Worm (Caenorhabditis elegans) whole organism, L3 larva: ENCODE results near the gene Y32F6B.1.
A peak's percentile ranks its signal among the peaks of the same experiment; 100 is the strongest.

Experiments used
- R02D3.7 ChIP-seq: fragments of 150-350 bp; optimal IDR thresholded peaks from 2 replicates; lab custom pipeline; 2014; ENCODE audit warnings: missing biosample characterization, missing genetic modification characterization
- ZK546.5 ChIP-seq: sonication (generic microtip); optimal IDR thresholded peaks from 2 replicates; lab custom pipeline; 2017; ENCODE audit warnings: missing biosample characterization, missing genetic modification characterization
- aly-2 ChIP-seq: fragments of 150-350 bp; optimal IDR thresholded peaks from 2 replicates; lab custom pipeline; 2014; ENCODE audit warnings: missing biosample characterization, missing genetic modification characterization
- ama-1 ChIP-seq: fragments of 150-350 bp; optimal IDR thresholded peaks from 2 replicates; lab custom pipeline; 2018
- ceh-16 ChIP-seq: sonication (generic microtip); optimal IDR thresholded peaks from 2 replicates; lab custom pipeline; 2017; ENCODE audit warnings: missing biosample characterization, missing genetic modification characterization
- ceh-28 ChIP-seq: fragments of 150-350 bp; optimal IDR thresholded peaks from 2 replicates; lab custom pipeline; 2014; ENCODE audit warnings: missing biosample characterization, missing genetic modification reagents, missing genetic modification characterization
- ceh-9 ChIP-seq: sonication (generic microtip); optimal IDR thresholded peaks from 2 replicates; lab custom pipeline; 2018; ENCODE audit warnings: missing biosample characterization, missing genetic modification characterization
- daf-12 ChIP-seq: fragments of 150-350 bp; optimal IDR thresholded peaks from 2 replicates; lab custom pipeline; 2014; ENCODE audit warnings: missing biosample characterization, missing genetic modification reagents, missing genetic modification characterization
- egl-27 ChIP-seq: sonication (generic microtip); optimal IDR thresholded peaks from 4 replicates; lab custom pipeline; 2017; ENCODE audit warnings: missing biosample characterization, missing genetic modification reagents, missing genetic modification characterization
- egl-5 ChIP-seq: fragments of 150-350 bp; optimal IDR thresholded peaks from 2 replicates; lab custom pipeline; 2017; ENCODE audit warnings: missing biosample characterization, missing genetic modification reagents, missing genetic modification characterization, inconsistent platforms
- elt-3 ChIP-seq, 3 experiments: fragments of 150-350 bp in 1 of 3; sonication (generic microtip) in 2 of 3; optimal IDR thresholded peaks; 2 replicates in 2 of 3; 4 replicates in 1 of 3; lab custom pipeline; 2014 to 2017; ENCODE audit warnings: missing biosample characterization in 3 of 3, missing genetic modification characterization in 3 of 3
- eor-1 ChIP-seq, 2 experiments: fragments of 150-350 bp; optimal IDR thresholded peaks; 2 replicates each; lab custom pipeline; 2014 to 2018; ENCODE audit warnings: missing biosample characterization in 2 of 2, missing genetic modification characterization in 2 of 2
- fkh-10 ChIP-seq: sonication (generic microtip); optimal IDR thresholded peaks from 2 replicates; lab custom pipeline; 2017; ENCODE audit warnings: missing biosample characterization, missing genetic modification reagents, missing genetic modification characterization
- fkh-2 ChIP-seq: fragments of 150-350 bp; optimal IDR thresholded peaks from 2 replicates; lab custom pipeline; 2014; ENCODE audit warnings: missing biosample characterization, missing genetic modification reagents, missing genetic modification characterization
- hmg-11 ChIP-seq: sonication (generic microtip); optimal IDR thresholded peaks from 2 replicates; lab custom pipeline; 2016; ENCODE audit warnings: missing genetic modification characterization, missing compliant biosample characterization
- lin-15B ChIP-seq: fragments of 150-350 bp; optimal IDR thresholded peaks from 2 replicates; lab custom pipeline; 2014; ENCODE audit warnings: missing biosample characterization, missing genetic modification characterization
- lin-39 ChIP-seq: fragments of 150-350 bp; optimal IDR thresholded peaks from 2 replicates; lab custom pipeline; 2018; ENCODE audit warnings: missing biosample characterization, missing genetic modification reagents, missing genetic modification characterization
- lsy-12 ChIP-seq: sonication (generic microtip); optimal IDR thresholded peaks from 2 replicates; lab custom pipeline; 2016; ENCODE audit warnings: mild to moderate bottlenecking, missing genetic modification characterization, missing compliant biosample characterization
- mml-1 ChIP-seq: fragments of 150-350 bp; sonication (generic microtip); optimal IDR thresholded peaks from 3 replicates; lab custom pipeline; 2014; ENCODE audit warnings: missing biosample characterization, missing genetic modification characterization
- nfya-1 ChIP-seq: sonication (generic microtip); optimal IDR thresholded peaks from 2 replicates; lab custom pipeline; 2017; ENCODE audit warnings: missing genetic modification characterization, mild to moderate bottlenecking, missing compliant biosample characterization, antibody characterized with exemption, moderate library complexity; ENCODE audit not compliant: insufficient read depth
- nhr-12 ChIP-seq: fragments of 150-350 bp; optimal IDR thresholded peaks from 2 replicates; lab custom pipeline; 2014; ENCODE audit warnings: missing biosample characterization, missing genetic modification characterization
- nhr-237 ChIP-seq: fragments of 150-350 bp; optimal IDR thresholded peaks from 2 replicates; lab custom pipeline; 2014; ENCODE audit warnings: missing biosample characterization, missing genetic modification characterization
- nhr-25 ChIP-seq: sonication (generic microtip); optimal IDR thresholded peaks from 2 replicates; lab custom pipeline; 2017; ENCODE audit warnings: missing biosample characterization, missing genetic modification characterization
- nhr-28 ChIP-seq: fragments of 150-350 bp; optimal IDR thresholded peaks from 2 replicates; lab custom pipeline; 2014; ENCODE audit warnings: missing biosample characterization, missing genetic modification characterization
- nhr-43 ChIP-seq: sonication (generic microtip); optimal IDR thresholded peaks from 2 replicates; lab custom pipeline; 2016; ENCODE audit warnings: mild to moderate bottlenecking, missing genetic modification characterization, missing compliant biosample characterization; ENCODE audit not compliant: poor library complexity, severe bottlenecking
- nhr-67 ChIP-seq: fragments of 150-350 bp; optimal IDR thresholded peaks from 2 replicates; lab custom pipeline; 2014; ENCODE audit warnings: missing biosample characterization, missing genetic modification characterization
- pqm-1 ChIP-seq: fragments of 150-350 bp; optimal IDR thresholded peaks from 2 replicates; lab custom pipeline; 2017; ENCODE audit warnings: missing biosample characterization, missing genetic modification characterization, inconsistent platforms
- skn-1 ChIP-seq: fragments of 150-350 bp; optimal IDR thresholded peaks from 2 replicates; lab custom pipeline; 2014; ENCODE audit warnings: missing biosample characterization, missing genetic modification characterization
- snpc-4 ChIP-seq: fragments of 150-350 bp; optimal IDR thresholded peaks from 2 replicates; lab custom pipeline; 2014; ENCODE audit warnings: missing biosample characterization, missing genetic modification characterization
- tbx-2 ChIP-seq: sonication (generic microtip); optimal IDR thresholded peaks from 2 replicates; lab custom pipeline; 2016; ENCODE audit warnings: mild to moderate bottlenecking, missing genetic modification characterization, missing compliant biosample characterization
- unc-39 ChIP-seq: sonication (generic microtip); optimal IDR thresholded peaks from 4 replicates; lab custom pipeline; 2017; ENCODE audit warnings: missing biosample characterization, missing genetic modification characterization
- unc-62 ChIP-seq: fragments of 150-350 bp; sonication (generic microtip); optimal IDR thresholded peaks from 4 replicates; lab custom pipeline; 2014; ENCODE audit warnings: missing biosample characterization, missing genetic modification reagents, missing genetic modification characterization
- zag-1 ChIP-seq: fragments of 150-350 bp; optimal IDR thresholded peaks from 2 replicates; lab custom pipeline; 2014; ENCODE audit warnings: missing biosample characterization, missing genetic modification characterization
- ztf-11 ChIP-seq: fragments of 150-350 bp; optimal IDR thresholded peaks from 2 replicates; lab custom pipeline; 2014; ENCODE audit warnings: missing biosample characterization, missing genetic modification characterization

The Y32F6B.1 gene

DNA sequence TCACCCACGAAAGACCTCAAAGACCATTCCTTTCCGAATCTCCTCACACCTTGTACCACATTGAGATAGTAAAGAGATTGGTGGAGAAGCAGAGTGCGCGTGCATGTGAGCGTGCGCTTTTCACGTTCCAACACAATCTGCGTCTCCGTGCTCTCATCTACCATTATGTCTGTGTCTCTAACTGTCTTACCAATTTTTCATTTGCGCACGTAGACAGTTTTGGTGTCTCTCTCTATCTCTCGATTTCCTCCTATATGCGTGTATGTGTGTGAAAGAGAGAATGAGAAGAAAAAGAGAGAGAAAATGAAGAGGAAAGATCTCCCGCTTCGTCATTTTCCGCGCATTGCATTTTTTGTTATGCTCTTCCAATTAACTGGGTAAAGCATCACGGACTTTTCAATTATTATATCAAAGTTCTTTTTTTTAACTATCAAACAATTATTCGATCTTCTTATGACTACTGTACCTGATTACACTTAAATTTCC, 17.9 kb downstream of the Y32F6B.1 start (continued):
- TF ChIP-seq nhr-43: peak; percentile 93
- peak; percentile 73 for TF ChIP-seq lin-15B (tag; lab: Kevin White, UChicago)
- TF ChIP-seq, all 47 proteins: peak for 34

ce11 chrV:10465478-10465877, 19.1 kb downstream of the Y32F6B.1 start:
- TF ChIP-seq nhr-237 (tag; lab: Kevin White, UChicago) (no peak), tbx-2 (tag; lab: Kevin White, UChicago) (no peak), eor-1 (tag; optimal IDR thresholded peaks at IDR 0.05; lab: Kevin White, UChicago) (no peak), fkh-2 (tag; lab: Kevin White, UChicago) (no peak), R02D3.7 (tag; lab: Kevin White, UChicago) (no peak), ceh-9 (tag; lab: Kevin White, UChicago) (no peak), nhr-67 (no peak), ZK546.5 (no peak), nhr-28 (tag; lab: Kevin White, UChicago) (no peak), elt-3 (tag; optimal IDR thresholded peaks at IDR 0.05; lab: Kevin White, UChicago) (no peak), nhr-12 (tag; lab: Kevin White, UChicago) (no peak), egl-27 (no peak), daf-12 (no peak), ztf-11 (tag; lab: Kevin White, UChicago) (no peak), zag-1 (tag; lab: Kevin White, UChicago) (no peak), unc-62 (GFP tag; lab: Kevin White, UChicago) (no peak), hmg-11 (tag; lab: Kevin White, UChicago) (no peak), skn-1 (tag; lab: Kevin White, UChicago) (no peak)

ce11 chrV:10464746-10465145, 19.8 kb downstream of the Y32F6B.1 start:
- TF ChIP-seq ceh-28 (no peak), hmg-11 (tag; lab: Kevin White, UChicago) (no peak), fkh-10 (no peak), lsy-12 (no peak), lin-39 (tag; lab: Kevin White, UChicago) (peak; percentile 26), nhr-67 (no peak), elt-3 (tag; optimal IDR thresholded peaks at IDR 0.05; lab: Kevin White, UChicago) (no peak), nhr-43 (peak; percentile 14), mml-1 (tag; lab: Kevin White, UChicago) (no peak), aly-2 (tag; lab: Kevin White, UChicago) (no peak), ama-1 (lab: Kevin White, UChicago) (peak; percentile 1), egl-5 (tag; lab: Kevin White, UChicago) (no peak), skn-1 (tag; lab: Kevin White, UChicago) (no peak), unc-39 (tag; lab: Kevin White, UChicago) (no peak), zag-1 (tag; lab: Kevin White, UChicago) (no peak), egl-27 (no peak), eor-1 (tag; optimal IDR thresholded peaks at IDR 0.05; lab: Kevin White, UChicago) (no peak), ceh-16 (no peak), pqm-1 (no peak), nfya-1 (tag; lab: Kevin White, UChicago) (peak; percentile 39), nhr-25 (tag; lab: Kevin White, UChicago) (no peak), snpc-4 (no peak), lin-15B (tag; lab: Kevin White, UChicago) (no peak), nhr-237 (tag; lab: Kevin White, UChicago) (no peak)

DNA sequence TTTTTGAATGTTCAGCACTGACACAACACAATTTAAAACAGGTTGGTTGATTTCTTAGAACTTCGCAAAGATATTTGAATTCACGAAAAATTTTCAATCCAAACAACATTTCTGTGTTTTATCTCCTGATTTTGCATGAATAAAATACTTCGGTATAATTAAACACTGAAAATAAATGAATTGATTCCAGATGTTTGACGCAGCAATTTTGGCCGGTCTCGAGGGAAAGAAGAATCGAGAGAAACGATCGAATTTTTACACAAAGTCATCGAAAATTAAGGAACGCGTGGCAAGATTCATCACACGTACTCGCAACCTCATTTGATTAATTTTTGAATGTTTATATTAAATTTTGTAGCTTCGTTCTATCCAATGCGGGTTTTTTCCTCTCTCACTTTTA, 20.4 kb downstream of the Y32F6B.1 start:
- TF ChIP-seq hmg-11 (tag; lab: Kevin White, UChicago): no peak

- TF ChIP-seq ama-1 (lab: Kevin White, UChicago) (peak; percentile 10), nhr-25 (tag; lab: Kevin White, UChicago) (no peak)
Observed at ce11 chrV:10463276-10463675, 21.3 kb downstream of the Y32F6B.1 start, which contains the start of gene F22E12.3. Gene F22E12.3 (minus strand): TSS chrV:10463376.
